Fruit fly (Drosophila melanogaster) whole organism, embryonic: ENCODE data around the gene CG14440.
A peak's percentile ranks its signal among the peaks of the same experiment; 100 is the strongest.

Source experiments
- Awh ChIP-seq: fragments of 200-800 bp; sonication (Bioruptor generic); IDR thresholded peaks from 2 replicates; pipeline ENCODE4, ENCODE4 v1.3.6; 2022; ENCODE audit warnings: missing biosample characterization, missing genetic modification characterization
- Bgb ChIP-seq: fragments of 200-800 bp; sonication (Bioruptor generic); IDR thresholded peaks from 2 replicates; pipeline ENCODE4 v1.3.6; 2022; ENCODE audit warnings: missing biosample characterization, missing genetic modification characterization; ENCODE audit not compliant: partially characterized antibody
- CG1024 ChIP-seq: fragments of 200-800 bp; sonication (Bioruptor generic); IDR thresholded peaks from 2 replicates; pipeline ENCODE4 v1.3.6; 2022; ENCODE audit warnings: missing biosample characterization, missing genetic modification characterization
- CG10543 ChIP-seq: fragments of 200-800 bp; sonication (Bioruptor generic); optimal IDR thresholded peaks from 3 replicates; lab custom pipeline; 2017; ENCODE audit warnings: missing biosample characterization, mild to moderate bottlenecking, missing genetic modification characterization, moderate library complexity
- CG10654 ChIP-seq: fragments of 200-800 bp; sonication (Bioruptor generic); optimal IDR thresholded peaks from 2 replicates; lab custom pipeline; 2016; ENCODE audit warnings: missing biosample characterization, missing genetic modification characterization
- CG12391 ChIP-seq: fragments of 200-800 bp; sonication (Bioruptor generic); optimal IDR thresholded peaks from 3 replicates; lab custom pipeline; 2018; ENCODE audit warnings: missing biosample characterization, mild to moderate bottlenecking, missing genetic modification characterization, moderate library complexity
- CG13624 ChIP-seq: fragments of 200-800 bp; sonication (Bioruptor generic); optimal IDR thresholded peaks from 2 replicates; lab custom pipeline; 2016; ENCODE audit warnings: missing biosample characterization, missing genetic modification characterization
- CG14441 ChIP-seq: fragments of 200-800 bp; sonication (Bioruptor generic); IDR thresholded peaks from 2 replicates; pipeline ENCODE4 v1.3.6; 2022; ENCODE audit warnings: missing biosample characterization, missing genetic modification characterization
- CG14965 ChIP-seq: fragments of 200-800 bp; sonication (Bioruptor generic); optimal IDR thresholded peaks from 2 replicates; lab custom pipeline; 2016; ENCODE audit warnings: missing biosample characterization, missing genetic modification characterization, borderline replicate concordance
- CG17568 ChIP-seq: fragments of 200-800 bp; sonication (Bioruptor generic); optimal IDR thresholded peaks from 2 replicates; lab custom pipeline; 2018; ENCODE audit warnings: missing biosample characterization, mild to moderate bottlenecking, missing genetic modification characterization, moderate library complexity
- CG18011 ChIP-seq: fragments of 200-800 bp; sonication (Bioruptor generic); optimal IDR thresholded peaks from 2 replicates; lab custom pipeline; 2017; ENCODE audit warnings: missing biosample characterization, missing genetic modification characterization, mild to moderate bottlenecking, moderate library complexity, missing genotype
- CG2129 ChIP-seq: fragments of 200-800 bp; sonication (Bioruptor generic); IDR thresholded peaks from 2 replicates; pipeline ENCODE4 v1.3.6; 2022; ENCODE audit warnings: missing biosample characterization, missing genetic modification characterization; ENCODE audit not compliant: partially characterized antibody
- CG2202 ChIP-seq: fragments of 200-800 bp; sonication (Bioruptor generic); optimal IDR thresholded peaks from 2 replicates; lab custom pipeline; 2018; ENCODE audit warnings: missing biosample characterization, mild to moderate bottlenecking, missing genetic modification characterization
- CG31441 ChIP-seq: fragments of 200-800 bp; sonication (Bioruptor generic); IDR thresholded peaks from 2 replicates; pipeline ENCODE4 v1.3.6; 2022; ENCODE audit warnings: missing biosample characterization, missing genetic modification characterization
- CG3726 ChIP-seq: fragments of 200-800 bp; sonication (Bioruptor generic); IDR thresholded peaks from 3 replicates; pipeline ENCODE4, ENCODE4 v1.3.6; 2022; ENCODE audit warnings: missing biosample characterization, missing genetic modification characterization
- CG3838 ChIP-seq: fragments of 200-800 bp; sonication (Bioruptor generic); optimal IDR thresholded peaks from 3 replicates; lab custom pipeline; 2016; ENCODE audit warnings: missing biosample characterization, missing genetic modification characterization
- CG6254 ChIP-seq: fragments of 200-800 bp; sonication (Bioruptor generic); optimal IDR thresholded peaks from 3 replicates; lab custom pipeline; 2017; ENCODE audit warnings: mild to moderate bottlenecking, missing biosample characterization, missing genetic modification reagents, missing genetic modification characterization
- CG6683 ChIP-seq: fragments of 200-800 bp; sonication (Bioruptor generic); optimal IDR thresholded peaks from 2 replicates; lab custom pipeline; 2017; ENCODE audit warnings: missing biosample characterization, mild to moderate bottlenecking, missing genetic modification characterization, missing genetic modification reagents
- CG7357 ChIP-seq: fragments of 200-800 bp; sonication (Bioruptor generic); IDR thresholded peaks from 3 replicates; pipeline ENCODE4 v1.3.6; 2022; ENCODE audit warnings: missing biosample characterization, missing genetic modification characterization
- CG7839 ChIP-seq: fragments of 200-800 bp; sonication (Bioruptor generic); optimal IDR thresholded peaks from 3 replicates; lab custom pipeline; 2018; ENCODE audit warnings: missing biosample characterization, mild to moderate bottlenecking, missing genetic modification characterization, moderate library complexity
- CG7963 ChIP-seq: fragments of 200-800 bp; sonication (Bioruptor generic); IDR thresholded peaks from 3 replicates; pipeline ENCODE4 v1.3.6; 2022; ENCODE audit warnings: missing biosample characterization, missing genetic modification characterization; ENCODE audit not compliant: partially characterized antibody
- CG9437 ChIP-seq: fragments of 200-800 bp; sonication (Bioruptor generic); optimal IDR thresholded peaks from 2 replicates; lab custom pipeline; 2018; ENCODE audit warnings: missing biosample characterization, mild to moderate bottlenecking, missing genetic modification characterization
- CTCF ChIP-seq: fragments of 200-800 bp; sonication (Bioruptor generic); optimal IDR thresholded peaks from 2 replicates; lab custom pipeline; 2017; ENCODE audit warnings: missing biosample characterization, mild to moderate bottlenecking, missing genetic modification characterization, moderate library complexity
- CkIIα-i1 ChIP-seq: fragments of 200-800 bp; sonication (Bioruptor generic); IDR thresholded peaks from 2 replicates; pipeline ENCODE4 v1.3.6; 2022; ENCODE audit warnings: missing biosample characterization, missing genetic modification characterization
- Deaf1 ChIP-seq: fragments of 200-800 bp; optimal IDR thresholded peaks from 3 replicates; lab custom pipeline; 2019; ENCODE audit warnings: missing biosample characterization, mild to moderate bottlenecking, missing genetic modification characterization, moderate library complexity
- Hr39 ChIP-seq: fragments of >200 bp; optimal IDR thresholded peaks from 2 replicates; lab custom pipeline; 2017
- NK7.1 ChIP-seq: fragments of 200-800 bp; sonication (Bioruptor generic); optimal IDR thresholded peaks from 3 replicates; lab custom pipeline; 2016; ENCODE audit warnings: missing biosample characterization, missing genetic modification characterization
- Oaz ChIP-seq: fragments of 200-800 bp; sonication (Bioruptor generic); IDR thresholded peaks from 2 replicates; pipeline ENCODE4 v1.3.6; 2022; ENCODE audit warnings: missing biosample characterization, missing genetic modification characterization
- Sox102F ChIP-seq: fragments of 200-800 bp; sonication (Bioruptor generic); optimal IDR thresholded peaks from 2 replicates; lab custom pipeline; 2018; ENCODE audit warnings: missing biosample characterization, mild to moderate bottlenecking, missing genetic modification characterization, moderate library complexity
- btn ChIP-seq: fragments of 200-800 bp; sonication (Bioruptor generic); optimal IDR thresholded peaks from 2 replicates; lab custom pipeline; 2016; ENCODE audit warnings: missing biosample characterization, missing genetic modification characterization
- cad ChIP-seq: fragments of >200 bp; optimal IDR thresholded peaks from 2 replicates; lab custom pipeline; 2017; ENCODE audit warnings: missing biosample characterization, missing genetic modification characterization
- crol ChIP-seq: fragments of 200-800 bp; sonication (Bioruptor generic); IDR thresholded peaks from 2 replicates; pipeline ENCODE4 v1.3.6; 2022; ENCODE audit warnings: missing biosample characterization, missing genetic modification characterization
- en ChIP-seq: fragments of 200-800 bp; sonication (Bioruptor generic); optimal IDR thresholded peaks from 2 replicates; lab custom pipeline; 2016; ENCODE audit warnings: missing biosample characterization, missing genetic modification characterization
- fd102C ChIP-seq: fragments of 200-800 bp; sonication (Bioruptor generic); optimal IDR thresholded peaks from 2 replicates; lab custom pipeline; 2018; ENCODE audit warnings: missing biosample characterization, mild to moderate bottlenecking, missing genetic modification characterization, moderate library complexity
- grau ChIP-seq: fragments of 200-800 bp; optimal IDR thresholded peaks from 3 replicates; lab custom pipeline; 2019; ENCODE audit warnings: missing biosample characterization, mild to moderate bottlenecking, missing genetic modification characterization, moderate library complexity
- knrl ChIP-seq: fragments of 200-800 bp; sonication (Bioruptor generic); IDR thresholded peaks from 3 replicates; pipeline ENCODE4 v1.3.6; 2022; ENCODE audit warnings: missing biosample characterization, missing genetic modification characterization; ENCODE audit not compliant: partially characterized antibody
- lmd ChIP-seq: fragments of 200-800 bp; sonication (Bioruptor generic); IDR thresholded peaks from 2 replicates; pipeline ENCODE4 v1.3.6; 2022; ENCODE audit warnings: missing biosample characterization, missing genetic modification characterization
- maf-S ChIP-seq: fragments of 200-800 bp; sonication (Bioruptor generic); optimal IDR thresholded peaks from 2 replicates; lab custom pipeline; 2016; ENCODE audit warnings: missing biosample characterization, missing genetic modification characterization
- mld ChIP-seq: fragments of 200-800 bp; sonication (Bioruptor generic); IDR thresholded peaks from 3 replicates; pipeline ENCODE4 v1.3.6; 2022; ENCODE audit warnings: missing biosample characterization, missing genetic modification characterization; ENCODE audit not compliant: partially characterized antibody
- nau ChIP-seq: fragments of 200-800 bp; sonication (Bioruptor generic); optimal IDR thresholded peaks from 3 replicates; lab custom pipeline; 2017; ENCODE audit warnings: missing biosample characterization, mild to moderate bottlenecking, missing genetic modification characterization, missing genetic modification reagents
- pfk ChIP-seq: fragments of 200-800 bp; sonication (Bioruptor generic); optimal IDR thresholded peaks from 2 replicates; lab custom pipeline; 2018; ENCODE audit warnings: missing biosample characterization, mild to moderate bottlenecking, missing genetic modification characterization, moderate library complexity
- sc ChIP-seq, 3 experiments: fragments of >200 bp in 2 of 3; fragments of 200-800 bp in 1 of 3; sonication (Bioruptor generic) in 1 of 3; optimal IDR thresholded peaks; 2 replicates in 2 of 3; 3 replicates in 1 of 3; lab custom pipeline; 2017; ENCODE audit warnings: mild to moderate bottlenecking in 1 of 3, missing biosample characterization in 1 of 3, missing genetic modification characterization in 1 of 3, missing genetic modification reagents in 1 of 3
- slbo ChIP-seq: fragments of 200-800 bp; sonication (Bioruptor generic); IDR thresholded peaks from 2 replicates; pipeline ENCODE4 v1.3.6; 2022; ENCODE audit warnings: missing biosample characterization, missing genetic modification characterization
- ttk ChIP-seq: fragments of 200-800 bp; sonication (Bioruptor generic); IDR thresholded peaks from 2 replicates; pipeline ENCODE4 v2.1.2; 2022; ENCODE audit warnings: missing biosample characterization, missing genetic modification characterization
- wor ChIP-seq: fragments of 200-800 bp; sonication (Bioruptor generic); IDR thresholded peaks from 2 replicates; pipeline ENCODE4 v1.3.6; 2022; ENCODE audit warnings: missing biosample characterization, missing genetic modification characterization
- zen ChIP-seq: fragments of 200-800 bp; sonication (Bioruptor generic); optimal IDR thresholded peaks from 3 replicates; lab custom pipeline; 2018; ENCODE audit warnings: missing biosample characterization, mild to moderate bottlenecking, missing genetic modification characterization, moderate library complexity
- zfh2 ChIP-seq: fragments of 200-800 bp; sonication (Bioruptor generic); optimal IDR thresholded peaks from 2 replicates; lab custom pipeline; 2016; ENCODE audit warnings: missing biosample characterization, missing genetic modification characterization

Gene CG14440

dm6 chrX:6724904-6725505, 26.6 kb upstream of the CG14440 start (continued):
- TF ChIP-seq CG18011 = peak; percentile 94
- TF ChIP-seq CG17568 (GFP tag; lab: Kevin White, UChicago) = no peak
- TF ChIP-seq pfk (GFP tag; lab: Kevin White, UChicago) = peak; percentile 78
- TF ChIP-seq, all 482 proteins: peak for 5

dm6 chrX:6723622-6724021, 25.3 kb upstream of the CG14440 start:
- TF ChIP-seq Hr39 (lab: Kevin White, UChicago) = peak; percentile 62
- no peak for TF ChIP-seq CG2202 (tag; lab: Kevin White, UChicago)
- peak; percentile 45; the same call in 1 of the 2 replicates for TF ChIP-seq CG14441 (GFP tag; lab: Robert Waterston, UW)
- no peak for TF ChIP-seq CG7357 (GFP tag; lab: Robert Waterston, UW)
- no peak for TF ChIP-seq lmd (GFP tag; lab: Robert Waterston, UW)

- TF ChIP-seq mld (GFP tag; lab: Robert Waterston, UW) (no peak), knrl (GFP tag; lab: Robert Waterston, UW) (no peak), Sox102F (no peak), CG14965 (no peak), CG3726 (GFP tag; lab: Robert Waterston, UW) (no peak), CG31441 (no peak), CG10543 (GFP tag; lab: Kevin White, UChicago) (peak; percentile 45), btn (GFP tag; lab: Kevin White, UChicago) (no peak), zfh2 (GFP tag; lab: Kevin White, UChicago) (no peak), CG6254 (GFP tag; lab: Kevin White, UChicago) (no peak), CG7839 (tag; lab: Kevin White, UChicago) (no peak), wor (GFP tag; lab: Robert Waterston, UW) (no peak), CG13624 (GFP tag; lab: Kevin White, UChicago) (no peak), en (GFP tag; lab: Kevin White, UChicago) (no peak), NK7.1 (GFP tag; lab: Kevin White, UChicago) (no peak), Bgb (no peak), CG2129 (no peak), CkIIα-i1 (GFP tag; lab: Robert Waterston, UW) (no peak), CG1024 (GFP tag; lab: Robert Waterston, UW) (0 out of 2 replicates have a peak, but pooled peaks have one; percentile 11), nau (GFP tag; lab: Kevin White, UChicago) (no peak), sc (optimal IDR thresholded peaks at IDR 0.05; lab: Kevin White, UChicago) (no peak), sc (GFP tag; optimal IDR thresholded peaks at IDR 0.05; lab: Kevin White, UChicago) (no peak), slbo (GFP tag; lab: Robert Waterston, UW) (no peak), CG7963 (GFP tag; lab: Robert Waterston, UW) (no peak), fd102C (no peak), Awh (GFP tag; lab: Robert Waterston, UW) (peak; percentile 51; the same call in 1 of the 2 replicates), zen (tag; lab: Kevin White, UChicago) (no peak), CG6683 (GFP tag; lab: Kevin White, UChicago) (no peak), crol (GFP tag; lab: Robert Waterston, UW) (no peak), CG3838 (GFP tag; lab: Kevin White, UChicago) (no peak), grau (tag; lab: Kevin White, UChicago) (no peak), cad (GFP tag; lab: Kevin White, UChicago) (no peak), CG9437 (GFP tag; lab: Kevin White, UChicago) (no peak), ttk (GFP tag; lab: Robert Waterston, UW) (no peak), CTCF (no peak), CG10654 (GFP tag; lab: Kevin White, UChicago) (no peak), maf-S (GFP tag; lab: Kevin White, UChicago) (no peak), Oaz (GFP tag; lab: Robert Waterston, UW) (no peak), Deaf1 (tag; lab: Kevin White, UChicago) (no peak), CG12391 (tag; lab: Kevin White, UChicago) (no peak)
Measured at dm6 chrX:6719968-6720367, 21.6 kb upstream of the CG14440 start.
